Fruit fly (Drosophila melanogaster): ENCODE data around the gene Toll-9.

Toll-9 gene

DNA sequence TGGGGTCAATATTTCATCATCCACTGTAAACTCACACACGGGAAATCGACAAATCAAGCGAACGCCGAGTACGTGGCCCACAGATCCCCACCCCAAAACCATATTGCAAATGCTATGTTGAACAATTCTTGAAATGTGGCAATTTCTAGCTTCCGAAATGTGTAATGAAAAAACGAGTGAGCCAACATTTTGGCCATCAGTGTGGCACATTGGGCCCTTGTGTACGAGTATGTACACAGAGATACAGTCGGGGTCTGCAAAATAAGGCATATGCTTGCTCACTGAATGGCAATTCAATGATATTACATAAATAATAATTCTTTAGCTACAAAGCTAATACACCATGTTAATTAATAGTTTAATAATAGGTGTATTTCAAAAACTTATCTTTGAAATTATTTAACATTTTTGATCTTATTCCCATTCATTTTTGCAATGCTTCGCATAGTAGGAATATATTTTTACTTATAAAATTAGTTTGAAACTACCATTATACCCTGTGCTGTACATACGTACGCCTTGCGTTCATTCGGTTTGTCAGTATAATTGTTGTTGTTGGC is 33.1 kb upstream of the Toll-9 start (continued):
- TF ChIP-seq Trl (optimal IDR thresholded peaks at IDR 0.05) (no peak), Trl (GFP tag; optimal IDR thresholded peaks at IDR 0.05) (peak; percentile 76), wor (GFP tag; IDR thresholded peaks at IDR 0.05) (peak; percentile 59), dmrt11E (tag; optimal IDR thresholded peaks at IDR 0.05) (peak; percentile 71), Six4 (GFP tag; optimal IDR thresholded peaks at IDR 0.05) (peak; percentile 80), nerfin-2 (GFP tag; IDR thresholded peaks at IDR 0.05; ENCODE audit: partially characterized antibody) (no peak), pan (optimal IDR thresholded peaks at IDR 0.05) (no peak), pan (GFP tag; optimal IDR thresholded peaks at IDR 0.05 in 1 of 2, IDR thresholded peaks at IDR 0.05 in 1 of 2) (peak in 1 of 2 experiments; percentile 89), tll (GFP tag; optimal IDR thresholded peaks at IDR 0.05) (no peak), danr (GFP tag; IDR thresholded peaks at IDR 0.05) (peak; percentile 62), MTF-1 (GFP tag; optimal IDR thresholded peaks at IDR 0.05; ENCODE audit: borderline replicate concordance) (peak; percentile 44), jing (GFP tag; optimal IDR thresholded peaks at IDR 0.05) (peak; percentile 77), CG4360 (GFP tag; IDR thresholded peaks at IDR 0.05) (no peak), CG14014 (GFP tag; IDR thresholded peaks at IDR 0.05) (peak; percentile 85), twi (tag; optimal IDR thresholded peaks at IDR 0.05) (peak; percentile 67), knrl (GFP tag; IDR thresholded peaks at IDR 0.05; ENCODE audit: partially characterized antibody) (peak; percentile 14; the same call in 1 of the 3 replicates), Hsf (GFP tag; optimal IDR thresholded peaks at IDR 0.05) (peak; percentile 87), amos (GFP tag; IDR thresholded peaks at IDR 0.05; ENCODE audit: partially characterized antibody) (no peak), Sry-δ (GFP tag; optimal IDR thresholded peaks at IDR 0.05) (peak; percentile 31), CG10959 (GFP tag; IDR thresholded peaks at IDR 0.05) (peak; percentile 44; the same call in 1 of the 2 replicates), Adf1 (GFP tag; IDR thresholded peaks at IDR 0.05) (peak; percentile 66; the same call in 1 of the 2 replicates), Kr (GFP tag; optimal IDR thresholded peaks at IDR 0.05) (no peak), CG11247 (GFP tag; IDR thresholded peaks at IDR 0.05) (peak; percentile 77), pros (GFP tag; optimal IDR thresholded peaks at IDR 0.05) (no peak), CG17802 (tag; optimal IDR thresholded peaks at IDR 0.05) (peak; percentile 23), sisA (GFP tag; IDR thresholded peaks at IDR 0.05) (peak; percentile 85), Dbx (GFP tag; IDR thresholded peaks at IDR 0.05) (peak; percentile 90), Med (GFP tag) (peak; percentile 96), CG2889 (GFP tag; IDR thresholded peaks at IDR 0.05) (peak; percentile 60; the same call in 1 of the 3 replicates), Max (GFP tag; optimal IDR thresholded peaks at IDR 0.05) (peak; percentile 86), esg (GFP tag; conservative IDR thresholded peaks at IDR 0.05) (peak; percentile 72), sima (GFP tag; optimal IDR thresholded peaks at IDR 0.05) (peak; percentile 49), eyg (GFP tag; optimal IDR thresholded peaks at IDR 0.05) (peak; percentile 53), CG17359 (tag; optimal IDR thresholded peaks at IDR 0.05) (peak; percentile 93), B-H2 (GFP tag; optimal IDR thresholded peaks at IDR 0.05) (peak; percentile 91), mld (GFP tag; IDR thresholded peaks at IDR 0.05; ENCODE audit: partially characterized antibody) (no peak), CG32767 (GFP tag; IDR thresholded peaks at IDR 0.05) (peak; percentile 77), dan (GFP tag; IDR thresholded peaks at IDR 0.05) (no peak), lilli (GFP tag; optimal IDR thresholded peaks at IDR 0.05) (peak; percentile 90), CG10979 (tag; optimal IDR thresholded peaks at IDR 0.05) (peak; percentile 79), Oli (tag; optimal IDR thresholded peaks at IDR 0.05) (peak; percentile 90), CG3281 (GFP tag; optimal IDR thresholded peaks at IDR 0.05) (peak; percentile 87), repo (GFP tag; optimal IDR thresholded peaks at IDR 0.05) (peak; percentile 7), Abd-B (GFP tag; optimal IDR thresholded peaks at IDR 0.05) (peak; percentile 84), CG8089 (GFP tag; optimal IDR thresholded peaks at IDR 0.05) (peak; percentile 67), exex (tag; optimal IDR thresholded peaks at IDR 0.05) (peak; percentile 43), CG15011 (GFP tag; optimal IDR thresholded peaks at IDR 0.05) (peak; percentile 89), ssp (GFP tag; IDR thresholded peaks at IDR 0.05) (peak; percentile 70), CG9727 (GFP tag; optimal IDR thresholded peaks at IDR 0.05) (peak; percentile 88), CG30431 (GFP tag; optimal IDR thresholded peaks at IDR 0.05) (peak; percentile 78)

Data from whole organism, embryonic.